Fruit fly (Drosophila melanogaster) whole organism: ENCODE data around the gene eff.

Source experiments
- CG8478 ChIP-seq: fragments of >200 bp; optimal IDR thresholded peaks from 2 replicates; lab custom pipeline; 2018; ENCODE audit warnings: inconsistent platforms
- Dll ChIP-seq: fragments of >200 bp; optimal IDR thresholded peaks from 2 replicates; lab custom pipeline; 2017
- EcR ChIP-seq, 2 experiments: fragments of >200 bp; optimal IDR thresholded peaks; 2 replicates each; lab custom pipeline; 2017; ENCODE audit warnings: missing biosample characterization in 2 of 2, missing genetic modification characterization in 2 of 2, missing genetic modification reagents in 2 of 2
- psq ChIP-seq: fragments of >200 bp; optimal IDR thresholded peaks from 2 replicates; lab custom pipeline; 2017
- usp ChIP-seq: fragments of >200 bp; optimal IDR thresholded peaks from 2 replicates; lab custom pipeline; 2017; ENCODE audit warnings: missing biosample characterization, missing genetic modification characterization, mixed read lengths

DNA sequence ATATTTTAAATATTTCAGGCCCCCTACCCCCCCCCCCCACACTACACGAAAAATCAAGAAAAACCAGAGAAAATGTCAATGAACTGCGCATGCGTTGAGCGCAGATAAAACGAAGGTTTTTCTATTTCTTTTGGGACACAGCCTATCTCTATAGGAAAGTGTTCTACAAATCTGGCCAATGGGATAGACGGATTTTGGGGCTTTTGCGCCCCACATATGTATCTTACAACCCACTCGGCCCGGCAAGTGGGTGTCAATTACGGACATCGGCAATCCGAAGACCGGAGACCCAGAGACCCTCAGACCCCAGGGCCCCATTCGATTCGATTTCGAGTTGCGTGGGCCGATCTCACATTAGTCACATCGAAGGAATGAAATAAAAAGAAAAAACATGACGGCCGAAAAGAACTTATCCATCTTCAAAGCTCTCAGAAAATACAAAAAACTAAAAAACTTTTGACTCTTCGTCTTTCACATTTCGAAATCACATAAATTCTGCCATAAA, 31.6 kb downstream of the eff start:
- TF ChIP-seq psq (lab: Kevin White, UChicago) (no peak), Dll (no peak), CG8478 (lab: Kevin White, UChicago) (no peak), EcR (GFP tag; optimal IDR thresholded peaks at IDR 0.05; lab: Kevin White, UChicago) (no peak), usp (GFP tag; lab: Kevin White, UChicago) (no peak)
